Fruit fly (Drosophila melanogaster): ENCODE data around the gene CG14840.

- TF ChIP-seq CTCF (optimal IDR thresholded peaks at IDR 0.05) = no peak
- TF ChIP-seq CG8478 (optimal IDR thresholded peaks at IDR 0.05) = no peak
Measured at dm6 chr3R:14283042-14283626, 22.1 kb upstream of the CG14840 start.

All from S2 (cell line).